Fruit fly (Drosophila melanogaster): ENCODE data around the gene brk.

The brk gene

DNA sequence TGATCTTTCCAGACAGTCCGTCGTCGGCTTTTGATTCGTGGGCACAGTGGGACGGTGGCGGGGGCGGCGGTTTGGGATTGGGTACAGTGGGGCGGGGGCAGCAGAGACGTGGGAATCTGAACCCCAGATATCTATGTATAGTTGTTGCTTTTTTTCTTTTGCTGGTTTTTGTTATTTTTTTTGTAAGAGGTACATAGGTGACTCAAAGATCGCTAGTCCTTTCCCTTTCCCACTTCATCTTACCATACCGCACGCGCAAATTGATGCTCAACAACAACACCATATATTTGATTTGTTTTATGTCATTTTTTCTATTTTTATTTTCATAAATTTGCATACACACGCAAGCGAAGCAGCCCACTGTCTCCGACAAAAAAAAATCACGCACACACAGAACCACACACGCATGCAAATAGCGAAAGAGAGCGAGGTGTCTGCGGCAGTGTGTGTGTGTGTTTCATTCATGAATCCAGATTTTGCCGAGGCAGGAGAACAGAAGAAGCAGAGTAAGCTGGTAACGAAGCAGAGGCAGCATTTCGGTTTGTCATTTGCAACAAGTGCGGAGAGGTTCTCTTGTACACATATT is 1.9 kb upstream of the brk start (continued):
- no peak for TF ChIP-seq gcm (GFP tag; optimal IDR thresholded peaks at IDR 0.05)
- TF ChIP-seq CG8944 (GFP tag; optimal IDR thresholded peaks at IDR 0.05), result peak; percentile 16
- peak; percentile 37 for TF ChIP-seq CG2120 (GFP tag; optimal IDR thresholded peaks at IDR 0.05)
- TF ChIP-seq nmo (GFP tag; optimal IDR thresholded peaks at IDR 0.05), result peak; percentile 75
- TF ChIP-seq Fer3 (tag; optimal IDR thresholded peaks at IDR 0.05), result peak; percentile 39
- TF ChIP-seq Hsf (GFP tag; optimal IDR thresholded peaks at IDR 0.05), result peak; percentile 33
- TF ChIP-seq CG2199 (GFP tag; IDR thresholded peaks at IDR 0.05), result no peak
- 0 out of 2 replicates have a peak, but pooled peaks have one; percentile 32 for TF ChIP-seq HLH3B (GFP tag; IDR thresholded peaks at IDR 0.05)
- TF ChIP-seq gsb-n (tag; optimal IDR thresholded peaks at IDR 0.05), result peak; percentile 8
- TF ChIP-seq Ets65A (GFP tag), result peak; percentile 89
- TF ChIP-seq Lim3 (GFP tag; IDR thresholded peaks at IDR 0.05), result 0 out of 2 replicates have a peak, but pooled peaks have one; percentile 7
- TF ChIP-seq Sox100B (GFP tag; optimal IDR thresholded peaks at IDR 0.05), result peak; percentile 37
- TF ChIP-seq fd3F (GFP tag; optimal IDR thresholded peaks at IDR 0.05), result peak; percentile 12
- TF ChIP-seq CG7987 (GFP tag; optimal IDR thresholded peaks at IDR 0.05), result peak; percentile 23
- TF ChIP-seq disco-r (GFP tag; optimal IDR thresholded peaks at IDR 0.05), result no peak
- TF ChIP-seq CG1602 (GFP tag; optimal IDR thresholded peaks at IDR 0.05), result peak; percentile 38
- no peak for TF ChIP-seq so (GFP tag; IDR thresholded peaks at IDR 0.05)
- TF ChIP-seq CkIIα-i1 (GFP tag; IDR thresholded peaks at IDR 0.05), result no peak
- TF ChIP-seq Antp (GFP tag; optimal IDR thresholded peaks at IDR 0.05), result peak; percentile 17
- TF ChIP-seq ATbp (GFP tag; optimal IDR thresholded peaks at IDR 0.05), result peak; percentile 65
- TF ChIP-seq CG9727 (GFP tag; optimal IDR thresholded peaks at IDR 0.05), result peak; percentile 72
- peak; percentile 84 for TF ChIP-seq Nf-YB (GFP tag; optimal IDR thresholded peaks at IDR 0.05)
- TF ChIP-seq CG2116 (GFP tag; optimal IDR thresholded peaks at IDR 0.05), result peak; percentile 22
- TF ChIP-seq Dll (GFP tag; IDR thresholded peaks at IDR 0.05; ENCODE audit: partially characterized antibody), result no peak
- TF ChIP-seq sim (GFP tag; IDR thresholded peaks at IDR 0.05), result no peak
- no peak for TF ChIP-seq ash1 (GFP tag; optimal IDR thresholded peaks at IDR 0.05)
- no peak for TF ChIP-seq CG16779 (GFP tag; IDR thresholded peaks at IDR 0.05)
- TF ChIP-seq sima (GFP tag; optimal IDR thresholded peaks at IDR 0.05), result no peak
- no peak for TF ChIP-seq CG17612 (GFP tag; IDR thresholded peaks at IDR 0.05)
- no peak for TF ChIP-seq Dp (GFP tag; optimal IDR thresholded peaks at IDR 0.05)
- TF ChIP-seq Xbp1 (GFP tag; optimal IDR thresholded peaks at IDR 0.05), result peak; percentile 52
- TF ChIP-seq H2.0 (GFP tag; IDR thresholded peaks at IDR 0.05), result peak; percentile 9; the same call in 1 of the 2 replicates
- peak; percentile 25; the same call in 1 of the 2 replicates for TF ChIP-seq CG32772 (GFP tag; IDR thresholded peaks at IDR 0.05)
- TF ChIP-seq B-H2 (GFP tag; optimal IDR thresholded peaks at IDR 0.05), result no peak
- TF ChIP-seq lmd (GFP tag; IDR thresholded peaks at IDR 0.05), result peak; percentile 51
- TF ChIP-seq stc (GFP tag; IDR thresholded peaks at IDR 0.05), result no peak
- TF ChIP-seq CG7745 (tag; optimal IDR thresholded peaks at IDR 0.05), result no peak
- peak; percentile 29 for TF ChIP-seq CG14710 (tag; optimal IDR thresholded peaks at IDR 0.05)
- TF ChIP-seq trem (tag; optimal IDR thresholded peaks at IDR 0.05), result no peak
- no peak for TF ChIP-seq CG4617 (GFP tag; optimal IDR thresholded peaks at IDR 0.05; ENCODE audit: borderline replicate concordance)
- no peak for TF ChIP-seq Deaf1 (tag; optimal IDR thresholded peaks at IDR 0.05)
- TF ChIP-seq Opbp (GFP tag; IDR thresholded peaks at IDR 0.05; ENCODE audit: partially characterized antibody), result no peak
- TF ChIP-seq D19A (tag; optimal IDR thresholded peaks at IDR 0.05), result peak; percentile 20
- TF ChIP-seq bowl (GFP tag; IDR thresholded peaks at IDR 0.05), result no peak
- peak; percentile 34 for TF ChIP-seq CG3281 (GFP tag; optimal IDR thresholded peaks at IDR 0.05)
- peak; percentile 91 for TF ChIP-seq Med (GFP tag)
- peak; percentile 15; the same call in 1 of the 2 replicates for TF ChIP-seq ttk (GFP tag; IDR thresholded peaks at IDR 0.05)
- peak; percentile 72 for TF ChIP-seq CG16815 (GFP tag; optimal IDR thresholded peaks at IDR 0.05)
- no peak for TF ChIP-seq CG10462 (GFP tag; optimal IDR thresholded peaks at IDR 0.05)
- peak; percentile 41; the same call in 1 of the 2 replicates for TF ChIP-seq CG14441 (GFP tag; IDR thresholded peaks at IDR 0.05)
